Fruit fly (Drosophila melanogaster) S2 (cell line): Measurements from ENCODE around the gene CG17198.

ENCODE experiments used
- CG8478 ChIP-seq: fragments of >200 bp; optimal IDR thresholded peaks from 2 replicates; lab custom pipeline; 2018
- CTCF ChIP-seq, 2 experiments: fragments of >200 bp; optimal IDR thresholded peaks; 2 replicates each; lab custom pipeline; 2018

DNA sequence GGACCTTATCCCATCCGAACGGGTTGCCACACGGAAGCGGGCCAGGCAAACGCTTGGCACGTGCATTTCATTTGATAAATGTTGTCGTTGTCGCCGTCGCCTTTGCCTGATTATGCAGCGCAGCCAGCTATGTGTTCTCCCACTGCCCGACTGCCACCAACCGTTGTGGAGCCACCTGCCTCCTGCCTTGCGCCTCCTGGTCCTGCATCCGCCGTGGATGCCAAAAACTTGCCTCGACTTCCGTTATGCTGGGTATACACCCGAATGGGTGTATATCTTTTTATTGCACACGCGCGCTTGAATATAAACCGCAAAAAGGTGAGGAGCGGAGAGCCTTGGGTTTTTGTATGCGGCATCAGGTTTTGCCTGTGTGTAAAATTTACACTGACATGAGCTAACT, 16.6 kb upstream of the CG17198 start:
- TF ChIP-seq CTCF (optimal IDR thresholded peaks at IDR 0.05; lab: Kevin White, UChicago) (no peak), CG8478 (no peak)
